Worm (Caenorhabditis elegans) whole organism, young adult: ENCODE data around the gene F47B8.3.

Experiments used
- C06A6.2 ChIP-seq: fragments of 200-800 bp; sonication (Bioruptor generic); conservative IDR thresholded peaks from 2 replicates; pipeline ENCODE4 v1.3.6; 2022; ENCODE audit warnings: missing genetic modification characterization, missing compliant biosample characterization
- C17E4.6 ChIP-seq: fragments of 200-800 bp; sonication (Bioruptor generic); IDR thresholded peaks from 2 replicates; pipeline ENCODE4 v1.3.6; 2022; ENCODE audit warnings: missing genetic modification reagents, missing genetic modification characterization, missing compliant biosample characterization
- F10E7.11 ChIP-seq: sonication (generic microtip); optimal IDR thresholded peaks from 2 replicates; lab custom pipeline; 2017; ENCODE audit warnings: mild to moderate bottlenecking, missing genetic modification characterization, moderate library complexity, missing compliant biosample characterization
- F22D6.2 ChIP-seq: sonication (generic microtip); optimal IDR thresholded peaks from 2 replicates; lab custom pipeline; 2016; ENCODE audit warnings: mild to moderate bottlenecking, missing genetic modification characterization, missing compliant biosample characterization
- F33H1.4 ChIP-seq: fragments of 200-800 bp; sonication (Bioruptor generic); IDR thresholded peaks from 2 replicates; pipeline ENCODE4 v1.3.6; 2022; ENCODE audit warnings: missing genetic modification reagents, missing genetic modification characterization, missing compliant biosample characterization
- F39B2.1 ChIP-seq: fragments of 200-800 bp; sonication (Bioruptor generic); IDR thresholded peaks from 2 replicates; pipeline ENCODE4 v1.3.6; 2022; ENCODE audit warnings: missing genetic modification reagents, missing genetic modification characterization, missing compliant biosample characterization
- F52B5.7 ChIP-seq: sonication (generic microtip); optimal IDR thresholded peaks from 2 replicates; lab custom pipeline; 2016; ENCODE audit warnings: mild to moderate bottlenecking, missing genetic modification characterization, missing compliant biosample characterization
- F57C9.4 ChIP-seq: sonication (generic microtip); optimal IDR thresholded peaks from 2 replicates; lab custom pipeline; 2017; ENCODE audit warnings: mild to moderate bottlenecking, missing genetic modification characterization, missing compliant biosample characterization
- K12H6.12 ChIP-seq: fragments of 200-800 bp; sonication (Bioruptor generic); optimal IDR thresholded peaks from 2 replicates; lab custom pipeline; 2018; ENCODE audit warnings: mild to moderate bottlenecking, missing genetic modification characterization, missing compliant biosample characterization
- T07F8.4 ChIP-seq: sonication (generic microtip); optimal IDR thresholded peaks from 2 replicates; lab custom pipeline; 2016; ENCODE audit warnings: mild to moderate bottlenecking, missing genetic modification characterization, moderate library complexity, missing compliant biosample characterization
- Y56A3A.18 ChIP-seq: fragments of 200-800 bp; sonication (Bioruptor generic); IDR thresholded peaks from 2 replicates; pipeline ENCODE4 v1.3.6; 2022; ENCODE audit warnings: missing genetic modification reagents, missing genetic modification characterization, missing compliant biosample characterization
- ZK185.1 ChIP-seq: sonication (generic microtip); optimal IDR thresholded peaks from 2 replicates; lab custom pipeline; 2016; ENCODE audit warnings: mild to moderate bottlenecking, missing genetic modification characterization, missing compliant biosample characterization; ENCODE audit not compliant: poor library complexity, severe bottlenecking
- akir-1 ChIP-seq: fragments of 200-800 bp; sonication (Bioruptor generic); optimal IDR thresholded peaks from 2 replicates; lab custom pipeline; 2018; ENCODE audit warnings: mild to moderate bottlenecking, missing genetic modification characterization, moderate library complexity, missing compliant biosample characterization
- athp-1 ChIP-seq: sonication (generic microtip); optimal IDR thresholded peaks from 2 replicates; lab custom pipeline; 2017; ENCODE audit warnings: mild to moderate bottlenecking, missing genetic modification characterization, missing compliant biosample characterization
- attf-6 ChIP-seq: fragments of 200-800 bp; sonication (Bioruptor generic); IDR thresholded peaks from 2 replicates; pipeline ENCODE4 v1.3.6; 2022; ENCODE audit warnings: missing genetic modification reagents, missing genetic modification characterization, missing compliant biosample characterization
- bed-2 ChIP-seq: fragments of 200-800 bp; sonication (Bioruptor generic); IDR thresholded peaks from 2 replicates; pipeline ENCODE4 v1.3.6; 2022; ENCODE audit warnings: missing genetic modification reagents, missing genetic modification characterization, missing compliant biosample characterization
- ceh-79 ChIP-seq: sonication (generic microtip); optimal IDR thresholded peaks from 2 replicates; lab custom pipeline; 2017; ENCODE audit warnings: mild to moderate bottlenecking, missing genetic modification characterization, missing compliant biosample characterization
- ceh-91 ChIP-seq: fragments of 200-800 bp; sonication (Bioruptor generic); IDR thresholded peaks from 2 replicates; pipeline ENCODE4 v1.3.6; 2022; ENCODE audit warnings: missing genetic modification reagents, missing genetic modification characterization, missing compliant biosample characterization
- die-1 ChIP-seq: sonication (generic microtip); optimal IDR thresholded peaks from 2 replicates; lab custom pipeline; 2016; ENCODE audit warnings: missing genotype, mild to moderate bottlenecking, missing genetic modification characterization, missing compliant biosample characterization
- egrh-3 ChIP-seq: fragments of 200-800 bp; sonication (Bioruptor generic); IDR thresholded peaks from 2 replicates; pipeline ENCODE4 v1.3.6; 2022; ENCODE audit warnings: missing genetic modification reagents, missing genetic modification characterization, missing compliant biosample characterization
- gei-17 ChIP-seq: fragments of 200-800 bp; sonication (Bioruptor generic); optimal IDR thresholded peaks from 2 replicates; lab custom pipeline; 2018; ENCODE audit warnings: mild to moderate bottlenecking, missing genetic modification characterization, missing compliant biosample characterization
- hlh-12 ChIP-seq: sonication (generic microtip); optimal IDR thresholded peaks from 2 replicates; lab custom pipeline; 2016; ENCODE audit warnings: missing genetic modification characterization, missing compliant biosample characterization
- hlh-26 ChIP-seq: fragments of 200-800 bp; sonication (Bioruptor generic); conservative IDR thresholded peaks from 2 replicates; pipeline ENCODE4 v1.3.6; 2022; ENCODE audit warnings: missing genetic modification reagents, missing genetic modification characterization, missing compliant biosample characterization
- hmg-1.2 ChIP-seq: fragments of 200-800 bp; sonication (Bioruptor generic); IDR thresholded peaks from 2 replicates; pipeline ENCODE4 v1.3.6; 2022; ENCODE audit warnings: missing genetic modification reagents, missing genetic modification characterization, missing compliant biosample characterization
- hrde-1 ChIP-seq: sonication (generic microtip); optimal IDR thresholded peaks from 2 replicates; lab custom pipeline; 2016; ENCODE audit warnings: missing genetic modification characterization, mild to moderate bottlenecking, missing compliant biosample characterization, moderate library complexity, missing genotype, missing genetic modification reagents, borderline replicate concordance
- lag-1 ChIP-seq: fragments of 200-800 bp; sonication (Bioruptor generic); IDR thresholded peaks from 2 replicates; pipeline ENCODE4 v1.3.6; 2022; ENCODE audit warnings: missing genetic modification reagents, missing genetic modification characterization, missing compliant biosample characterization
- let-607 ChIP-seq, 2 experiments: fragments of 200-800 bp in 1 of 2; sonication (Bioruptor generic) in 1 of 2; sonication (generic microtip) in 1 of 2; optimal IDR thresholded peaks; 2 replicates each; lab custom pipeline; 2016 to 2018; ENCODE audit warnings: mild to moderate bottlenecking in 2 of 2, missing compliant biosample characterization in 2 of 2, missing genetic modification characterization in 2 of 2, moderate library complexity in 2 of 2, missing genotype in 1 of 2
- lin-26 ChIP-seq: fragments of 200-800 bp; sonication (Bioruptor generic); IDR thresholded peaks from 2 replicates; pipeline ENCODE4 v1.3.6; 2022; ENCODE audit warnings: missing genetic modification reagents, missing genetic modification characterization, missing compliant biosample characterization
- lin-35 ChIP-seq, 3 experiments: fragments of 150-350 bp in 2 of 3; sonication (generic microtip) in 1 of 3; optimal IDR thresholded peaks; 2 replicates each; lab custom pipeline; 2014 to 2018; ENCODE audit warnings: missing biosample characterization in 3 of 3, missing genetic modification characterization in 3 of 3, missing genetic modification reagents in 3 of 3
- lin-40 ChIP-seq: sonication (generic microtip); optimal IDR thresholded peaks from 2 replicates; lab custom pipeline; 2016; ENCODE audit warnings: missing genetic modification characterization, mild to moderate bottlenecking, missing compliant biosample characterization, missing genotype, missing genetic modification reagents
- madf-6 ChIP-seq: fragments of 200-800 bp; sonication (Bioruptor generic); IDR thresholded peaks from 2 replicates; pipeline ENCODE4 v1.3.6; 2022; ENCODE audit warnings: missing genetic modification reagents, missing genetic modification characterization, missing compliant biosample characterization
- mel-28 ChIP-seq: sonication (generic microtip); optimal IDR thresholded peaks from 2 replicates; lab custom pipeline; 2016; ENCODE audit warnings: borderline replicate concordance, mild to moderate bottlenecking, missing genetic modification characterization, missing compliant biosample characterization
- nhr-80 ChIP-seq: sonication (generic microtip); optimal IDR thresholded peaks from 2 replicates; lab custom pipeline; 2016; ENCODE audit warnings: missing genetic modification characterization, missing compliant biosample characterization
- rec-8 ChIP-seq, 2 experiments: sonication (generic microtip); optimal IDR thresholded peaks; 2 replicates each; lab custom pipeline; 2016; ENCODE audit warnings: mild to moderate bottlenecking in 2 of 2, missing genetic modification characterization in 2 of 2, missing genetic modification reagents in 2 of 2, missing genotype in 2 of 2, missing biosample characterization in 1 of 2, missing compliant biosample characterization in 1 of 2, moderate library complexity in 1 of 2
- sea-2 ChIP-seq: fragments of 200-800 bp; sonication (Bioruptor generic); IDR thresholded peaks from 2 replicates; pipeline ENCODE4 v1.3.6; 2022; ENCODE audit warnings: missing genetic modification characterization, missing compliant biosample characterization
- snpc-1.3 ChIP-seq: sonication (generic microtip); optimal IDR thresholded peaks from 2 replicates; lab custom pipeline; 2017; ENCODE audit warnings: missing genetic modification characterization, mild to moderate bottlenecking, missing compliant biosample characterization, antibody characterized with exemption, moderate library complexity, missing genotype, missing genetic modification reagents; ENCODE audit not compliant: insufficient read depth
- snpc-3.4 ChIP-seq: sonication (generic microtip); optimal IDR thresholded peaks from 2 replicates; lab custom pipeline; 2017; ENCODE audit warnings: missing genetic modification characterization, mild to moderate bottlenecking, missing compliant biosample characterization, antibody characterized with exemption, moderate library complexity, missing genotype, missing genetic modification reagents
- snpc-4 ChIP-seq, 5 experiments: fragments of 150-350 bp in 1 of 5; sonication (generic microtip) in 4 of 5; optimal IDR thresholded peaks; 2 replicates each; lab custom pipeline; 2014 to 2018; ENCODE audit warnings: missing genetic modification characterization in 5 of 5, missing biosample characterization in 3 of 5, antibody characterized with exemption in 2 of 5, mild to moderate bottlenecking in 2 of 5, missing compliant biosample characterization in 2 of 5, missing genotype in 2 of 5, moderate library complexity in 2 of 5, missing genetic modification reagents in 1 of 5
- tbx-9 ChIP-seq: sonication (generic microtip); optimal IDR thresholded peaks from 2 replicates; lab custom pipeline; 2016; ENCODE audit warnings: borderline replicate concordance, missing genetic modification characterization, inconsistent platforms, missing compliant biosample characterization
- xnd-1 ChIP-seq: sonication (generic microtip); optimal IDR thresholded peaks from 2 replicates; lab custom pipeline; 2016; ENCODE audit warnings: missing genotype, missing genetic modification reagents, missing genetic modification characterization, missing compliant biosample characterization
- zim-3 ChIP-seq: sonication (generic microtip); optimal IDR thresholded peaks from 2 replicates; lab custom pipeline; 2017; ENCODE audit warnings: mild to moderate bottlenecking, missing genetic modification characterization, moderate library complexity, missing compliant biosample characterization
- ztf-25 ChIP-seq: fragments of 200-800 bp; sonication (Bioruptor generic); IDR thresholded peaks from 2 replicates; pipeline ENCODE4 v1.3.6; 2022; ENCODE audit warnings: missing genetic modification reagents, missing genetic modification characterization, missing compliant biosample characterization
- ztf-28 ChIP-seq: fragments of 200-800 bp; sonication (Bioruptor generic); IDR thresholded peaks from 2 replicates; pipeline ENCODE4 v1.3.6; 2022; ENCODE audit warnings: missing genetic modification reagents, missing genetic modification characterization, missing compliant biosample characterization
- ztf-3 ChIP-seq: fragments of 200-800 bp; sonication (Bioruptor generic); optimal IDR thresholded peaks from 2 replicates; lab custom pipeline; 2018; ENCODE audit warnings: mild to moderate bottlenecking, missing genetic modification characterization, missing compliant biosample characterization

Gene F47B8.3

ce11 chrV:14350498-14350897, 27.7 kb upstream of the F47B8.3 start (continued):
- no peak for TF ChIP-seq Y56A3A.18 (GFP tag; lab: Robert Waterston, UW)
- TF ChIP-seq ceh-79 (tag; lab: Kevin White, UChicago), result no peak
- TF ChIP-seq mel-28 (tag; lab: Kevin White, UChicago), result no peak
- no peak for TF ChIP-seq F57C9.4 (tag; lab: Kevin White, UChicago)
- TF ChIP-seq egrh-3, result no peak
- no peak for TF ChIP-seq C17E4.6 (GFP tag; lab: Robert Waterston, UW)
- no peak for TF ChIP-seq xnd-1
- no peak for TF ChIP-seq hmg-1.2 (GFP tag; lab: Robert Waterston, UW)
- 0 out of 2 replicates have a peak, but pooled peaks have one; percentile 19 for TF ChIP-seq ztf-25 (GFP tag; lab: Robert Waterston, UW)
- TF ChIP-seq lin-26 (GFP tag; lab: Robert Waterston, UW), result peak; percentile 17; the same call in 1 of the 2 replicates
- TF ChIP-seq nhr-80 (tag; lab: Kevin White, UChicago), result no peak
- TF ChIP-seq F22D6.2, result no peak

ce11 chrV:14347234-14347826, 24.5 kb upstream of the F47B8.3 start, which contains the start of gene cept-2:
cept-2 (plus strand) TSS chrV:14347766.
- 0 out of 2 replicates have a peak, but pooled peaks have one; percentile 30 for TF ChIP-seq ceh-91
- TF ChIP-seq ztf-28 (GFP tag; lab: Robert Waterston, UW), result 0 out of 2 replicates have a peak, but pooled peaks have one; percentile 11
- no peak for TF ChIP-seq lag-1 (GFP tag; lab: Robert Waterston, UW)
- peak; percentile 76 to 81 for TF ChIP-seq let-607 (tag; optimal IDR thresholded peaks at IDR 0.05; lab: Kevin White, UChicago)
- TF ChIP-seq zim-3 (tag; lab: Kevin White, UChicago), result no peak
- TF ChIP-seq snpc-1.3 (tag; lab: Kevin White, UChicago), result peak; percentile 66
- TF ChIP-seq F52B5.7, result no peak
- no peak for TF ChIP-seq tbx-9 (tag; lab: Kevin White, UChicago)
- peak; percentile 75 for TF ChIP-seq C06A6.2 (GFP tag; lab: Robert Waterston, UW)
- TF ChIP-seq xnd-1, result no peak
- TF ChIP-seq hlh-26 (GFP tag; lab: Robert Waterston, UW), result no peak
- no peak for TF ChIP-seq lin-40 (tag; lab: Kevin White, UChicago)
- TF ChIP-seq madf-6 (GFP tag; lab: Robert Waterston, UW), result peak; percentile 64
- TF ChIP-seq rec-8 (tag; optimal IDR thresholded peaks at IDR 0.05; lab: Kevin White, UChicago), result no peak
- peak; percentile 41 for TF ChIP-seq athp-1
- no peak for TF ChIP-seq ztf-3 (GFP tag; lab: Kevin White, UChicago)
- no peak for TF ChIP-seq gei-17
- no peak for TF ChIP-seq F10E7.11
- TF ChIP-seq attf-6 (GFP tag; lab: Robert Waterston, UW), result peak; percentile 67; the same call in 1 of the 2 replicates
- TF ChIP-seq die-1 (tag; lab: Kevin White, UChicago), result no peak
- no peak for TF ChIP-seq hlh-12 (tag; lab: Kevin White, UChicago)
- TF ChIP-seq hrde-1 (tag; lab: Kevin White, UChicago), result no peak
- TF ChIP-seq hmg-1.2 (GFP tag; lab: Robert Waterston, UW), result peak; percentile 62
- TF ChIP-seq akir-1, result peak; percentile 24
- TF ChIP-seq K12H6.12, result peak; percentile 88
- TF ChIP-seq ceh-79 (tag; lab: Kevin White, UChicago), result no peak
- no peak for TF ChIP-seq snpc-4 (GFP tag; optimal IDR thresholded peaks at IDR 0.05; lab: Kevin White, UChicago)
- peak in 2 of 4 experiments; percentile 57 to 70 for TF ChIP-seq snpc-4 (tag; optimal IDR thresholded peaks at IDR 0.05; lab: Kevin White, UChicago)
- no peak for TF ChIP-seq F39B2.1 (GFP tag; lab: Robert Waterston, UW)
- no peak for TF ChIP-seq T07F8.4 (tag; lab: Kevin White, UChicago)
- TF ChIP-seq F33H1.4 (GFP tag; lab: Robert Waterston, UW), result peak; percentile 55
- TF ChIP-seq lin-35 (GFP tag; optimal IDR thresholded peaks at IDR 0.05; lab: Kevin White, UChicago), result peak in 2 of 3 experiments; percentile 58 to 92
- no peak for TF ChIP-seq Y56A3A.18 (GFP tag; lab: Robert Waterston, UW)
- 0 out of 2 replicates have a peak, but pooled peaks have one; percentile 25 for TF ChIP-seq bed-2
- no peak for TF ChIP-seq sea-2 (GFP tag; lab: Robert Waterston, UW)
- TF ChIP-seq snpc-3.4 (tag; lab: Kevin White, UChicago), result peak; percentile 80
- peak; percentile 95 for TF ChIP-seq ZK185.1 (tag; lab: Kevin White, UChicago)
